Worm (Caenorhabditis elegans): Measurements from ENCODE around the gene fbxa-151.
"Not testable (repeated sequence)": the region's sequence is repeated elsewhere in the genome, so short reads cannot be mapped to it uniquely, and the experiment has no call there.

fbxa-151 gene

DNA sequence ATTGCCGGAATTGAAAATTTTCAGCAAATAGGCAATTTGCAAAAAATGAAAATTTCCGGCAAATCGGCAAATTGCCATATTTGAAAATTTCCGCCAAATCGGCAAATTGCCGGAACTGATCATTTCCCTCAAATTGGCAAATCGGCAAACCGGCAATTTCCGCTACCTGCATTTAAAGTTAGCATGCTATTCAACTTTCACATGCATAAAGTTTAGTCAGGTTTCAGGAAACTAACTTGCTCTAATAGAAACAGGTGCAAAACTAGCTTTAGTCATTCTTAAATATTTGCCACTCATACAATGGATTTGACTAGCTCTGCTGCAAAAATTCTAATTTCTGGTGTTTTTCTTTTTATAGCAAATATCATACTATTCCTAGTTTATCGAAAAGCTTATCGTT lies 3.0 kb downstream of the fbxa-151 start, which contains the start of gene srz-9:
srz-9 (plus strand) TSS at position 301 of the 400 bp plus-strand sequence.
- TF ChIP-seq lsy-2, zag-1, mab-5 (tag; optimal IDR thresholded peaks at IDR 0.05): not testable (repeated sequence)

DNA sequence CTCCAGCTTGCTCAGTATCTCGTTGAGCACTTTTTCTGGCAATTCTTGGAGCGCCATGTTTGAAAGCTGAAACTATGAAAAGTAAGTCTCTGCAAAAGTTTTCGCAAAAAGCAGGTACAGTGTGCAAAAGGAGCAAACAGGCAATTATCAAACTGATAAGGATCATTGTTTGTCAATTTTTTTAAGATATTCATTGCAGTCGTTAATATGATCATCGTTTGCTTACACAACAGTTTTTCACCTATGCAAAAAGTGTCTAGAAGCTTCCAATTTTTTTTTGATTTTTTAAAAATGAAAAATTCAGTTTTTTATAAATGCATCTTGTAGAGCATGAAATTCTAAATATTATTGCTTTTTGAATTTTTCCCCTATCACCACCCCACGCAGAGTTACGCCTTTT lies 8.3 kb downstream of the fbxa-151 start, which contains the start of gene fbxa-78:
fbxa-78 (minus strand) TSS at position 101 of the 400 bp plus-strand sequence.
- TF ChIP-seq mab-5, nhr-129, nhr-237 (tag; optimal IDR thresholded peaks at IDR 0.05): not testable (repeated sequence)

DNA sequence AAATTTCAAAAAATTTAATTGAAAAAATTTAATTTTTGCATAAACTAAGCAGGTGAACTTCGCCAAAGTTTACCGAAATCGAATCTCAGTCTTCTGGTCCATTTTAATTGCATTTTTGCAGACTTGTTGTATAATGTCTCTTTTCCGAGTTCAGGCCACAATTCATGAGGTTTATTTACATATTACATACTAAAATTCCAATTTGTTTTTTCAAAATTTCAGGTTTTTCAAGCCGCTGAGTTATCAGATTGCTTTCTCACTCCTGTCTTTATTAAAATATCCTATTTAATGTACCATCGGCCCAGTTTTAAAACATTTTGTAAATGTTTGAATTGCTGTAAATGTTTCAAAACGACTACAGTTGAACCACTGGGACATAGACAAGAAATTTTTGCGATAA lies 10.2 kb downstream of the fbxa-151 start, which contains the start of gene fbxa-208:
fbxa-208 (plus strand) TSS at position 301 of the 400 bp plus-strand sequence.
- TF ChIP-seq mdl-1, aly-2, sem-4 (tag; optimal IDR thresholded peaks at IDR 0.05): not testable (repeated sequence)

DNA sequence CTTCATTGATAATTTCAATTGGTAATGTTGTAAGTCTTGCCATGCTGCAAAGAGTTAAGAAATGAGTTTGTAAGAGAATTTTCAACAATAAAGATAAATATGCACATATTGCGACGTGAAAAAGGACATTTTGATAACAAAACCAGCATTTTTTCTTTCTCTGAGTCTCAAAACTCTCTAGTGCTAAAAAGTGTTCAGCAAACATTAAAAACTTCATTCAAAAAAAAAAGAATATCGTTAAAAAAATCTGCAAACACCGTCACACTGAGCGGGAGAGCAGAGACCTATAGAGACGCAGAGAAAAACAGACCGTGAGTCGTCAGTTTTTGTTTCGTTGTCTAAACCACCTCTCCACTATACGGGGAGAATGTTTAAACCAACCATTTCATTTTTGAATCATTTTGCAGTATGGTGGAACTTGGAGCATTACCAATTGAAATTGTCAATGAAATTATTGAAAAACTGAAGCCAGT lies 17.6 kb downstream of the fbxa-151 start, which contains the start of the genes fbxa-76 and fbxa-77:
fbxa-76 (minus strand) TSS at position 51 of the 473 bp plus-strand sequence.
fbxa-77 (plus strand) TSS at position 365 of the 473 bp plus-strand sequence.
- TF ChIP-seq lin-39 (tag; optimal IDR thresholded peaks at IDR 0.05) = no peak
- TF ChIP-seq ZK546.5 (tag; optimal IDR thresholded peaks at IDR 0.05) = no peak
- no peak for TF ChIP-seq unc-39 (tag; optimal IDR thresholded peaks at IDR 0.05)
- TF ChIP-seq ztf-4 (tag; optimal IDR thresholded peaks at IDR 0.05) = no peak
- TF ChIP-seq dmd-4 (tag; optimal IDR thresholded peaks at IDR 0.05) = no peak
- peak; percentile 38 for TF ChIP-seq C34F6.9 (tag; optimal IDR thresholded peaks at IDR 0.05)
- no peak for TF ChIP-seq nhr-237 (tag; optimal IDR thresholded peaks at IDR 0.05)
- no peak for TF ChIP-seq sma-3 (GFP tag; optimal IDR thresholded peaks at IDR 0.05)
- peak in 1 of 2 experiments; percentile 52 for TF ChIP-seq lsy-2 (tag; optimal IDR thresholded peaks at IDR 0.05)
- TF ChIP-seq peb-1 (tag; optimal IDR thresholded peaks at IDR 0.05) = no peak
- TF ChIP-seq nhr-25 (tag; optimal IDR thresholded peaks at IDR 0.05) = peak; percentile 14
- TF ChIP-seq Y55F3AM.14 (GFP tag; optimal IDR thresholded peaks at IDR 0.05) = no peak
- no peak for TF ChIP-seq gmeb-1 (tag; optimal IDR thresholded peaks at IDR 0.05)
- no peak for TF ChIP-seq nhr-6 (tag; optimal IDR thresholded peaks at IDR 0.05)
- peak; percentile 52 for TF ChIP-seq F13H6.1 (tag; optimal IDR thresholded peaks at IDR 0.05)
- peak; percentile 71 for TF ChIP-seq fos-1 (tag; optimal IDR thresholded peaks at IDR 0.05)
- no peak for TF ChIP-seq elt-1 (tag; optimal IDR thresholded peaks at IDR 0.05)
- TF ChIP-seq blmp-1 (tag; optimal IDR thresholded peaks at IDR 0.05; ENCODE audit: insufficient read depth) = no peak
- TF ChIP-seq ama-1 (optimal IDR thresholded peaks at IDR 0.05) = no peak
- peak; percentile 41 for TF ChIP-seq crh-2 (tag; optimal IDR thresholded peaks at IDR 0.05)
- TF ChIP-seq mab-5 (tag; optimal IDR thresholded peaks at IDR 0.05) = no peak
- TF ChIP-seq unc-55 (GFP tag; optimal IDR thresholded peaks at IDR 0.05) = peak; percentile 73
- no peak for TF ChIP-seq nhr-11 (tag; optimal IDR thresholded peaks at IDR 0.05)
- no peak for TF ChIP-seq ceh-16 (tag; optimal IDR thresholded peaks at IDR 0.05)
- TF ChIP-seq snpc-4 (tag; optimal IDR thresholded peaks at IDR 0.05) = no peak
- TF ChIP-seq lin-13 (GFP tag; optimal IDR thresholded peaks at IDR 0.05) = peak; percentile 10
- TF ChIP-seq ztf-11 (tag; optimal IDR thresholded peaks at IDR 0.05) = no peak
- TF ChIP-seq nhr-12 (tag; optimal IDR thresholded peaks at IDR 0.05) = no peak
- peak; percentile 71 for TF ChIP-seq nhr-129 (tag; optimal IDR thresholded peaks at IDR 0.05)
- TF ChIP-seq unc-62 (GFP tag; optimal IDR thresholded peaks at IDR 0.05) = no peak
- no peak for TF ChIP-seq egl-27 (tag; optimal IDR thresholded peaks at IDR 0.05)
- TF ChIP-seq sma-9 (GFP tag; optimal IDR thresholded peaks at IDR 0.05) = peak; percentile 58
- TF ChIP-seq sma-9 (tag; optimal IDR thresholded peaks at IDR 0.05) = no peak
- no peak for TF ChIP-seq mdl-1 (tag; optimal IDR thresholded peaks at IDR 0.05)
- no peak for TF ChIP-seq zag-1 (tag; optimal IDR thresholded peaks at IDR 0.05)
- TF ChIP-seq nhr-10 (tag; optimal IDR thresholded peaks at IDR 0.05) = no peak
- TF ChIP-seq skn-1 (tag; optimal IDR thresholded peaks at IDR 0.05) = no peak
- TF ChIP-seq sem-4 (tag; optimal IDR thresholded peaks at IDR 0.05) = no peak
- TF ChIP-seq elt-3 (tag; optimal IDR thresholded peaks at IDR 0.05) = no peak
- TF ChIP-seq ceh-82 (tag; optimal IDR thresholded peaks at IDR 0.05) = no peak
- no peak for TF ChIP-seq aly-2 (tag; optimal IDR thresholded peaks at IDR 0.05)
- TF ChIP-seq lin-11 (tag; optimal IDR thresholded peaks at IDR 0.05) = no peak
- TF ChIP-seq R02D3.7 (tag; optimal IDR thresholded peaks at IDR 0.05) = no peak
